Fruit fly (Drosophila melanogaster): ENCODE results near the gene Ski6.

Ski6 gene

dm6 chr2L:13206077-13206668 is 16.1 kb downstream of the Ski6 start (continued):
- peak; percentile 61 for TF ChIP-seq Hey (tag; optimal IDR thresholded peaks at IDR 0.05)
- no peak for TF ChIP-seq Jarid2 (GFP tag; optimal IDR thresholded peaks at IDR 0.05)
- no peak for TF ChIP-seq Sry-δ (GFP tag; optimal IDR thresholded peaks at IDR 0.05)
- TF ChIP-seq CG2199 (GFP tag; IDR thresholded peaks at IDR 0.05) = no peak
- TF ChIP-seq CG14441 (GFP tag; IDR thresholded peaks at IDR 0.05) = no peak
- TF ChIP-seq chn (GFP tag; optimal IDR thresholded peaks at IDR 0.05) = no peak
- TF ChIP-seq CG3726 (GFP tag; IDR thresholded peaks at IDR 0.05) = no peak
- TF ChIP-seq E2f2 (GFP tag; IDR thresholded peaks at IDR 0.05) = no peak
- TF ChIP-seq CG1602 (GFP tag; optimal IDR thresholded peaks at IDR 0.05) = no peak
- TF ChIP-seq CG8281 (tag; optimal IDR thresholded peaks at IDR 0.05) = no peak
- TF ChIP-seq Fer1 (GFP tag; optimal IDR thresholded peaks at IDR 0.05) = peak; percentile 31

- TF ChIP-seq CG14710 (tag; optimal IDR thresholded peaks at IDR 0.05) = peak; percentile 24
- no peak for TF ChIP-seq Dfd (GFP tag; optimal IDR thresholded peaks at IDR 0.05)
- TF ChIP-seq CG8924 (tag; optimal IDR thresholded peaks at IDR 0.05) = peak; percentile 23
- no peak for TF ChIP-seq CG15696 (tag; optimal IDR thresholded peaks at IDR 0.05)
- TF ChIP-seq CG6765 (GFP tag; optimal IDR thresholded peaks at IDR 0.05) = no peak
- peak in 1 of 2 experiments; percentile 7 for TF ChIP-seq crp (GFP tag; optimal IDR thresholded peaks at IDR 0.05)
- TF ChIP-seq ci (GFP tag; IDR thresholded peaks at IDR 0.05) = peak; percentile 80; the same call in 1 of the 3 replicates
- TF ChIP-seq CG31224 (GFP tag; IDR thresholded peaks at IDR 0.05) = no peak
- peak; percentile 18 for TF ChIP-seq Usf (GFP tag; optimal IDR thresholded peaks at IDR 0.05)
- TF ChIP-seq Drgx (GFP tag; IDR thresholded peaks at IDR 0.05) = peak; percentile 45; the same call in 1 of the 2 replicates
- no peak for TF ChIP-seq BEAF-32 (GFP tag; optimal IDR thresholded peaks at IDR 0.05)
- TF ChIP-seq org-1 (GFP tag; optimal IDR thresholded peaks at IDR 0.05) = peak; percentile 6
- peak; percentile 93 for TF ChIP-seq Med (GFP tag)
- TF ChIP-seq HmgZ (tag; optimal IDR thresholded peaks at IDR 0.05) = peak; percentile 7
- no peak for TF ChIP-seq vfl (GFP tag; optimal IDR thresholded peaks at IDR 0.05)
- no peak for TF ChIP-seq ssp (GFP tag; IDR thresholded peaks at IDR 0.05)
- no peak for TF ChIP-seq az2 (GFP tag; optimal IDR thresholded peaks at IDR 0.05)
- TF ChIP-seq sd (tag; optimal IDR thresholded peaks at IDR 0.05) = peak; percentile 84
- TF ChIP-seq Bteb2 (GFP tag; optimal IDR thresholded peaks at IDR 0.05) = no peak
- TF ChIP-seq Ets65A (GFP tag) = no peak
- TF ChIP-seq CG4282 (GFP tag; optimal IDR thresholded peaks at IDR 0.05) = no peak
- peak; percentile 29 for TF ChIP-seq CG1233 (GFP tag; optimal IDR thresholded peaks at IDR 0.05)
- peak; percentile 7 for TF ChIP-seq cg (GFP tag; optimal IDR thresholded peaks at IDR 0.05)
- 0 out of 2 replicates have a peak, but pooled peaks have one; percentile 20 for TF ChIP-seq rib (GFP tag; IDR thresholded peaks at IDR 0.05)
- TF ChIP-seq pros (GFP tag; optimal IDR thresholded peaks at IDR 0.05) = peak; percentile 45
- no peak for TF ChIP-seq mam (GFP tag; optimal IDR thresholded peaks at IDR 0.05)
- no peak for TF ChIP-seq br (optimal IDR thresholded peaks at IDR 0.05)
- TF ChIP-seq Hr78 (GFP tag; optimal IDR thresholded peaks at IDR 0.05) = peak in 1 of 2 experiments; percentile 17
- TF ChIP-seq Sox100B (GFP tag; optimal IDR thresholded peaks at IDR 0.05) = peak; percentile 9
- no peak for TF ChIP-seq CG3838 (GFP tag; optimal IDR thresholded peaks at IDR 0.05)
- TF ChIP-seq onecut (GFP tag; IDR thresholded peaks at IDR 0.05) = peak; percentile 54
- TF ChIP-seq dati (GFP tag; IDR thresholded peaks at IDR 0.05) = no peak
- TF ChIP-seq CG34376 (GFP tag; optimal IDR thresholded peaks at IDR 0.05) = no peak
- no peak for TF ChIP-seq CG1529 (GFP tag; optimal IDR thresholded peaks at IDR 0.05)
- TF ChIP-seq unpg (GFP tag; optimal IDR thresholded peaks at IDR 0.05) = peak; percentile 5
- no peak for TF ChIP-seq CG10274 (GFP tag; optimal IDR thresholded peaks at IDR 0.05)
- TF ChIP-seq CG8478 (optimal IDR thresholded peaks at IDR 0.05) = no peak
- TF ChIP-seq fd64A (GFP tag; optimal IDR thresholded peaks at IDR 0.05) = peak; percentile 5
- no peak for TF ChIP-seq CG12236 (GFP tag; optimal IDR thresholded peaks at IDR 0.05)
- TF ChIP-seq CG7786 (GFP tag; optimal IDR thresholded peaks at IDR 0.05) = peak; percentile 6
Measured at dm6 chr2L:13205256-13205655, 17.0 kb downstream of the Ski6 start.

All from whole organism, embryonic.